Worm (Caenorhabditis elegans) whole organism, young adult: ENCODE results near the gene F44E2.7.

Source experiments
- B0019.2 ChIP-seq: fragments of 200-800 bp; sonication (Bioruptor generic); conservative IDR thresholded peaks from 2 replicates; pipeline ENCODE4 v1.3.6; 2022; ENCODE audit warnings: missing genetic modification reagents, missing genetic modification characterization, missing compliant biosample characterization
- B0035.1 ChIP-seq: sonication (generic microtip); optimal IDR thresholded peaks from 2 replicates; lab custom pipeline; 2016; ENCODE audit warnings: missing genetic modification characterization, mild to moderate bottlenecking, missing compliant biosample characterization, missing genotype, missing genetic modification reagents
- B0261.1 ChIP-seq: sonication (generic microtip); optimal IDR thresholded peaks from 2 replicates; lab custom pipeline; 2016; ENCODE audit warnings: mild to moderate bottlenecking, missing genetic modification characterization, moderate library complexity, missing compliant biosample characterization
- C06A6.2 ChIP-seq: fragments of 200-800 bp; sonication (Bioruptor generic); conservative IDR thresholded peaks from 2 replicates; pipeline ENCODE4 v1.3.6; 2022; ENCODE audit warnings: missing genetic modification characterization, missing compliant biosample characterization
- F23B12.7 ChIP-seq: sonication (generic microtip); optimal IDR thresholded peaks from 2 replicates; lab custom pipeline; 2017; ENCODE audit warnings: missing genetic modification characterization, mild to moderate bottlenecking, missing compliant biosample characterization, antibody characterized with exemption, moderate library complexity; ENCODE audit not compliant: insufficient read depth
- F37B4.10 ChIP-seq: fragments of 200-800 bp; sonication (Bioruptor generic); IDR thresholded peaks from 2 replicates; pipeline ENCODE4 v1.3.6; 2022; ENCODE audit warnings: missing genetic modification characterization, missing compliant biosample characterization
- F49E8.2 ChIP-seq: sonication (generic microtip); optimal IDR thresholded peaks from 3 replicates; lab custom pipeline; 2017; ENCODE audit warnings: missing genetic modification characterization, mild to moderate bottlenecking, missing compliant biosample characterization, antibody characterized with exemption, moderate library complexity; ENCODE audit not compliant: insufficient read depth
- K11D2.4 ChIP-seq: fragments of 200-800 bp; sonication (Bioruptor generic); IDR thresholded peaks from 2 replicates; pipeline ENCODE4 v1.3.6; 2022; ENCODE audit warnings: missing genetic modification reagents, missing genetic modification characterization, missing compliant biosample characterization
- Y95B8A.8 ChIP-seq: fragments of 200-800 bp; sonication (Bioruptor generic); IDR thresholded peaks from 2 replicates; pipeline ENCODE4 v1.3.6; 2022; ENCODE audit warnings: missing genetic modification reagents, missing genetic modification characterization, missing compliant biosample characterization
- ZK185.1 ChIP-seq: sonication (generic microtip); optimal IDR thresholded peaks from 2 replicates; lab custom pipeline; 2016; ENCODE audit warnings: mild to moderate bottlenecking, missing genetic modification characterization, missing compliant biosample characterization; ENCODE audit not compliant: poor library complexity, severe bottlenecking
- akir-1 ChIP-seq: fragments of 200-800 bp; sonication (Bioruptor generic); optimal IDR thresholded peaks from 2 replicates; lab custom pipeline; 2018; ENCODE audit warnings: mild to moderate bottlenecking, missing genetic modification characterization, moderate library complexity, missing compliant biosample characterization
- ama-1 ChIP-seq, 3 experiments: fragments of 150-350 bp in 1 of 3; sonication (generic microtip) in 2 of 3; optimal IDR thresholded peaks; 2 replicates each; lab custom pipeline; 2014 to 2018; ENCODE audit warnings: missing biosample characterization in 2 of 3, missing genetic modification characterization in 2 of 3, missing genetic modification reagents in 2 of 3
- aptf-3 ChIP-seq: fragments of 200-800 bp; sonication (Bioruptor generic); IDR thresholded peaks from 2 replicates; pipeline ENCODE4 v1.3.6; 2022; ENCODE audit warnings: missing genetic modification characterization, missing compliant biosample characterization
- atf-7 ChIP-seq: sonication (generic microtip); optimal IDR thresholded peaks from 2 replicates; lab custom pipeline; 2017; ENCODE audit warnings: mild to moderate bottlenecking, missing genetic modification characterization, missing compliant biosample characterization
- athp-1 ChIP-seq: sonication (generic microtip); optimal IDR thresholded peaks from 2 replicates; lab custom pipeline; 2017; ENCODE audit warnings: mild to moderate bottlenecking, missing genetic modification characterization, missing compliant biosample characterization
- bed-2 ChIP-seq: fragments of 200-800 bp; sonication (Bioruptor generic); IDR thresholded peaks from 2 replicates; pipeline ENCODE4 v1.3.6; 2022; ENCODE audit warnings: missing genetic modification reagents, missing genetic modification characterization, missing compliant biosample characterization
- ccch-3 ChIP-seq: fragments of 200-800 bp; sonication (Bioruptor generic); optimal IDR thresholded peaks from 2 replicates; lab custom pipeline; 2018; ENCODE audit warnings: mild to moderate bottlenecking, missing genetic modification characterization, missing compliant biosample characterization
- cebp-2 ChIP-seq: fragments of 200-800 bp; sonication (Bioruptor generic); IDR thresholded peaks from 2 replicates; pipeline ENCODE4 v1.3.6; 2022; ENCODE audit warnings: missing genetic modification characterization, missing compliant biosample characterization
- die-1 ChIP-seq: sonication (generic microtip); optimal IDR thresholded peaks from 2 replicates; lab custom pipeline; 2016; ENCODE audit warnings: missing genotype, mild to moderate bottlenecking, missing genetic modification characterization, missing compliant biosample characterization
- dox-1 ChIP-seq: fragments of 200-800 bp; sonication (Bioruptor generic); IDR thresholded peaks from 2 replicates; pipeline ENCODE4 v1.3.6; 2022; ENCODE audit warnings: missing genetic modification reagents, missing genetic modification characterization, missing compliant biosample characterization
- egl-44 ChIP-seq: fragments of 200-800 bp; sonication (Bioruptor generic); IDR thresholded peaks from 2 replicates; pipeline ENCODE4 v1.3.6; 2022; ENCODE audit warnings: missing genetic modification reagents, missing genetic modification characterization, missing compliant biosample characterization
- ekl-4 ChIP-seq: fragments of 200-800 bp; sonication (Bioruptor generic); IDR thresholded peaks from 2 replicates; pipeline ENCODE4 v1.3.6; 2022; ENCODE audit warnings: missing genetic modification reagents, missing genetic modification characterization, missing compliant biosample characterization
- hmg-1.2 ChIP-seq: fragments of 200-800 bp; sonication (Bioruptor generic); IDR thresholded peaks from 2 replicates; pipeline ENCODE4 v1.3.6; 2022; ENCODE audit warnings: missing genetic modification reagents, missing genetic modification characterization, missing compliant biosample characterization
- hsf-1 ChIP-seq: fragments of 200-800 bp; sonication (Bioruptor generic); IDR thresholded peaks from 2 replicates; pipeline ENCODE4 v1.3.6; 2022; ENCODE audit warnings: missing genetic modification reagents, missing genetic modification characterization, missing compliant biosample characterization
- let-526 ChIP-seq: fragments of 200-800 bp; sonication (Bioruptor generic); IDR thresholded peaks from 2 replicates; pipeline ENCODE4 v1.3.6; 2022; ENCODE audit warnings: missing genetic modification reagents, missing genetic modification characterization, missing compliant biosample characterization
- lin-26 ChIP-seq: fragments of 200-800 bp; sonication (Bioruptor generic); IDR thresholded peaks from 2 replicates; pipeline ENCODE4 v1.3.6; 2022; ENCODE audit warnings: missing genetic modification reagents, missing genetic modification characterization, missing compliant biosample characterization
- lin-54 ChIP-seq: fragments of 200-800 bp; sonication (Bioruptor generic); optimal IDR thresholded peaks from 2 replicates; lab custom pipeline; 2018; ENCODE audit warnings: mild to moderate bottlenecking, missing genetic modification characterization, missing compliant biosample characterization
- madf-10 ChIP-seq: sonication (generic microtip); optimal IDR thresholded peaks from 2 replicates; lab custom pipeline; 2016; ENCODE audit warnings: mild to moderate bottlenecking, missing genetic modification characterization, missing compliant biosample characterization
- madf-3 ChIP-seq: fragments of 200-800 bp; sonication (Bioruptor generic); IDR thresholded peaks from 2 replicates; pipeline ENCODE4 v1.3.6; 2022; ENCODE audit warnings: missing genetic modification reagents, missing genetic modification characterization, missing compliant biosample characterization
- mcd-1 ChIP-seq: fragments of 200-800 bp; sonication (Bioruptor generic); IDR thresholded peaks from 2 replicates; pipeline ENCODE4 v1.3.6; 2022; ENCODE audit warnings: missing genetic modification reagents, missing genetic modification characterization, missing compliant biosample characterization
- mel-28 ChIP-seq: sonication (generic microtip); optimal IDR thresholded peaks from 2 replicates; lab custom pipeline; 2016; ENCODE audit warnings: borderline replicate concordance, mild to moderate bottlenecking, missing genetic modification characterization, missing compliant biosample characterization
- nfya-2 ChIP-seq: fragments of 200-800 bp; sonication (Bioruptor generic); IDR thresholded peaks from 2 replicates; pipeline ENCODE4 v1.3.6; 2022; ENCODE audit warnings: missing genetic modification reagents, missing genetic modification characterization, missing compliant biosample characterization
- nfyb-1 ChIP-seq: fragments of 200-800 bp; sonication (Bioruptor generic); IDR thresholded peaks from 2 replicates; pipeline ENCODE4 v1.3.6; 2022; ENCODE audit warnings: missing genetic modification reagents, missing genetic modification characterization, missing compliant biosample characterization
- nhr-179 ChIP-seq: sonication (generic microtip); optimal IDR thresholded peaks from 2 replicates; lab custom pipeline; 2016; ENCODE audit warnings: mild to moderate bottlenecking, missing genetic modification characterization, missing compliant biosample characterization
- nhr-90 ChIP-seq: sonication (generic microtip); optimal IDR thresholded peaks from 2 replicates; lab custom pipeline; 2016; ENCODE audit warnings: missing genotype, mild to moderate bottlenecking, missing genetic modification characterization, missing compliant biosample characterization
- pbrm-1 ChIP-seq: fragments of 200-800 bp; sonication (Bioruptor generic); IDR thresholded peaks from 2 replicates; pipeline ENCODE4 v1.3.6; 2022; ENCODE audit warnings: missing genetic modification reagents, missing genetic modification characterization, missing compliant biosample characterization
- pha-4 ChIP-seq: fragments of 150-350 bp; sonication (generic microtip); optimal IDR thresholded peaks from 2 replicates; lab custom pipeline; 2014; ENCODE audit warnings: missing biosample characterization, missing genetic modification reagents, missing genetic modification characterization
- rcor-1 ChIP-seq: fragments of 200-800 bp; sonication (Bioruptor generic); IDR thresholded peaks from 2 replicates; pipeline ENCODE4 v1.3.6; 2022; ENCODE audit warnings: missing genetic modification reagents, missing genetic modification characterization, missing compliant biosample characterization
- rec-8 ChIP-seq, 2 experiments: sonication (generic microtip); optimal IDR thresholded peaks; 2 replicates each; lab custom pipeline; 2016; ENCODE audit warnings: mild to moderate bottlenecking in 2 of 2, missing genetic modification characterization in 2 of 2, missing genetic modification reagents in 2 of 2, missing genotype in 2 of 2, missing biosample characterization in 1 of 2, missing compliant biosample characterization in 1 of 2, moderate library complexity in 1 of 2
- rpc-1 ChIP-seq, 2 experiments: fragments of 150-350 bp in 1 of 2; sonication (generic microtip) in 1 of 2; optimal IDR thresholded peaks; 2 replicates each; lab custom pipeline; 2014 to 2018; ENCODE audit warnings: missing biosample characterization in 1 of 2, missing genetic modification characterization in 1 of 2, missing genetic modification reagents in 1 of 2, missing genotype in 1 of 2
- snpc-3.4 ChIP-seq: sonication (generic microtip); optimal IDR thresholded peaks from 2 replicates; lab custom pipeline; 2017; ENCODE audit warnings: missing genetic modification characterization, mild to moderate bottlenecking, missing compliant biosample characterization, antibody characterized with exemption, moderate library complexity, missing genotype, missing genetic modification reagents
- snpc-4 ChIP-seq, 5 experiments: fragments of 150-350 bp in 1 of 5; sonication (generic microtip) in 4 of 5; optimal IDR thresholded peaks; 2 replicates each; lab custom pipeline; 2014 to 2018; ENCODE audit warnings: missing genetic modification characterization in 5 of 5, missing biosample characterization in 3 of 5, antibody characterized with exemption in 2 of 5, mild to moderate bottlenecking in 2 of 5, missing compliant biosample characterization in 2 of 5, missing genotype in 2 of 5, moderate library complexity in 2 of 5, missing genetic modification reagents in 1 of 5
- xnd-1 ChIP-seq: sonication (generic microtip); optimal IDR thresholded peaks from 2 replicates; lab custom pipeline; 2016; ENCODE audit warnings: missing genotype, missing genetic modification reagents, missing genetic modification characterization, missing compliant biosample characterization
- zfh-2 ChIP-seq: fragments of 200-800 bp; sonication (Bioruptor generic); conservative IDR thresholded peaks from 2 replicates; pipeline ENCODE4 v1.3.6; 2022; ENCODE audit warnings: missing genetic modification reagents, missing genetic modification characterization, missing compliant biosample characterization
- ztf-25 ChIP-seq: fragments of 200-800 bp; sonication (Bioruptor generic); IDR thresholded peaks from 2 replicates; pipeline ENCODE4 v1.3.6; 2022; ENCODE audit warnings: missing genetic modification reagents, missing genetic modification characterization, missing compliant biosample characterization
- ztf-3 ChIP-seq: fragments of 200-800 bp; sonication (Bioruptor generic); optimal IDR thresholded peaks from 2 replicates; lab custom pipeline; 2018; ENCODE audit warnings: mild to moderate bottlenecking, missing genetic modification characterization, missing compliant biosample characterization

F44E2.7 gene

ce11 chrIII:8865294-8865766, 17.1 kb upstream of the F44E2.7 start (continued):
- TF ChIP-seq K11D2.4 (peak; percentile 84), dox-1 (GFP tag; lab: Robert Waterston, UW) (peak; percentile 94), let-526 (peak; percentile 79; the same call in 1 of the 2 replicates), ZK185.1 (peak; percentile 52), pha-4 (tag; lab: Kevin White, UChicago) (peak; percentile 13), ekl-4 (GFP tag; lab: Robert Waterston, UW) (peak; percentile 67), nfyb-1 (GFP tag; lab: Robert Waterston, UW) (peak; percentile 80), B0035.1 (peak; percentile 16), mcd-1 (GFP tag; lab: Robert Waterston, UW) (peak; percentile 78), lin-54 (GFP tag; lab: Kevin White, UChicago) (peak; percentile 57), ccch-3 (GFP tag; lab: Kevin White, UChicago) (no peak), F49E8.2 (tag; lab: Kevin White, UChicago) (peak; percentile 14), hmg-1.2 (peak; percentile 83), bed-2 (GFP tag; lab: Robert Waterston, UW) (no peak), F23B12.7 (tag; lab: Kevin White, UChicago) (no peak), rpc-1 (optimal IDR thresholded peaks at IDR 0.05; lab: Kevin White, UChicago) (no peak), rpc-1 (tag; optimal IDR thresholded peaks at IDR 0.05; lab: Kevin White, UChicago) (no peak), B0019.2 (GFP tag; lab: Robert Waterston, UW) (no peak), B0261.1 (tag; lab: Kevin White, UChicago) (no peak), snpc-4 (GFP tag; optimal IDR thresholded peaks at IDR 0.05; lab: Kevin White, UChicago) (no peak), snpc-4 (tag; optimal IDR thresholded peaks at IDR 0.05; lab: Kevin White, UChicago) (peak in 3 of 4 experiments; percentile 27 to 45 (median 27)), ztf-3 (GFP tag; lab: Kevin White, UChicago) (peak; percentile 13), Y95B8A.8 (GFP tag; lab: Robert Waterston, UW) (no peak), akir-1 (GFP tag; lab: Kevin White, UChicago) (peak; percentile 41), ama-1 (optimal IDR thresholded peaks at IDR 0.05; lab: Kevin White, UChicago) (peak; percentile 95), ama-1 (GFP tag; optimal IDR thresholded peaks at IDR 0.05; lab: Kevin White, UChicago) (no peak), hsf-1 (GFP tag; lab: Robert Waterston, UW) (0 out of 2 replicates have a peak, but pooled peaks have one; percentile 8), cebp-2 (GFP tag; lab: Robert Waterston, UW) (peak; percentile 73; the same call in 1 of the 2 replicates), nfya-2 (GFP tag; lab: Robert Waterston, UW) (no peak), rec-8 (tag; optimal IDR thresholded peaks at IDR 0.05; lab: Kevin White, UChicago) (no peak), zfh-2 (GFP tag; lab: Robert Waterston, UW) (peak; percentile 98), lin-26 (GFP tag; lab: Robert Waterston, UW) (peak; percentile 74), mel-28 (tag; lab: Kevin White, UChicago) (no peak), atf-7 (tag; lab: Kevin White, UChicago) (peak; percentile 83), nhr-179 (tag; lab: Kevin White, UChicago) (no peak), madf-3 (0 out of 2 replicates have a peak, but pooled peaks have one; percentile 28), C06A6.2 (GFP tag; lab: Robert Waterston, UW) (peak; percentile 73), snpc-3.4 (no peak), madf-10 (peak; percentile 70), ztf-25 (GFP tag; lab: Robert Waterston, UW) (0 out of 2 replicates have a peak, but pooled peaks have one; percentile 45), nhr-90 (peak; percentile 80), egl-44 (peak; percentile 86), rcor-1 (GFP tag; lab: Robert Waterston, UW) (0 out of 2 replicates have a peak, but pooled peaks have one; percentile 24), xnd-1 (tag; lab: Kevin White, UChicago) (no peak), die-1 (tag; lab: Kevin White, UChicago) (no peak), athp-1 (tag; lab: Kevin White, UChicago) (peak; percentile 75), F37B4.10 (GFP tag; lab: Robert Waterston, UW) (0 out of 2 replicates have a peak, but pooled peaks have one; percentile 82), aptf-3 (GFP tag; lab: Robert Waterston, UW) (no peak), pbrm-1 (peak; percentile 36; the same call in 1 of the 2 replicates)
